Worm (Caenorhabditis elegans): Measurements from ENCODE around the gene W02B12.11.

The W02B12.11 gene

DNA sequence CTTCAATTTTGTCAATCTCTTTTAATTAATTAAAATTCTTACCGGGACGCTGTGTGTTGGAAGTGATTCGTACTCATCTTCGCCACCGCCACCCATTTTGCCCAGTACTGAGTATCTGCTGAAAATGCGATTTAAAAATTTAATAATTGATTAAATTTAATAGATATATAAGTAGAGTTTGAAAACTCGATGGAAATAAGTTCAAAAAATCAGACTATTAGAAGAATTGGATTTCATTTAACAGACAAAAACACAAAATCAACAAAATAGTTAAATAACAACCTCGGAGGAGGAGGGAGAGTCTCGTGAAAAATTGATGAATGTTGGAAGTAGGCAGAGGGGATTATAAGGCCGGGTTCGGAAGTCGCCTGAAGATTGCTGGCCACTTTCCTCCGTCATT, 1.7 kb upstream of the W02B12.11 start, which contains the start of gene mfn-1:
mfn-1 (minus strand) TSS at position 101 of the 400 bp plus-strand sequence.
- TF ChIP-seq sma-3 (GFP tag; optimal IDR thresholded peaks at IDR 0.05) (no peak), crh-2 (tag; optimal IDR thresholded peaks at IDR 0.05) (no peak), nhr-23 (tag; optimal IDR thresholded peaks at IDR 0.05) (no peak), nhr-237 (tag; optimal IDR thresholded peaks at IDR 0.05) (no peak), ama-1 (optimal IDR thresholded peaks at IDR 0.05) (no peak), ZK546.5 (tag; optimal IDR thresholded peaks at IDR 0.05) (no peak), elt-1 (tag; optimal IDR thresholded peaks at IDR 0.05) (no peak), dmd-4 (tag; optimal IDR thresholded peaks at IDR 0.05) (no peak), ztf-4 (tag; optimal IDR thresholded peaks at IDR 0.05) (no peak), ztf-1 (GFP tag; conservative IDR thresholded peaks at IDR 0.05) (no peak), elt-3 (tag; optimal IDR thresholded peaks at IDR 0.05) (no peak), sma-9 (GFP tag; optimal IDR thresholded peaks at IDR 0.05) (no peak), sma-9 (tag; optimal IDR thresholded peaks at IDR 0.05) (no peak), peb-1 (tag; optimal IDR thresholded peaks at IDR 0.05) (no peak), gmeb-1 (tag; optimal IDR thresholded peaks at IDR 0.05) (no peak), C34F6.9 (tag; optimal IDR thresholded peaks at IDR 0.05) (no peak), blmp-1 (tag; optimal IDR thresholded peaks at IDR 0.05; ENCODE audit: insufficient read depth) (no peak), Y55F3AM.14 (GFP tag; optimal IDR thresholded peaks at IDR 0.05) (no peak), ceh-82 (tag; optimal IDR thresholded peaks at IDR 0.05) (no peak), mdl-1 (tag; optimal IDR thresholded peaks at IDR 0.05) (no peak), unc-62 (GFP tag; optimal IDR thresholded peaks at IDR 0.05) (no peak)

DNA sequence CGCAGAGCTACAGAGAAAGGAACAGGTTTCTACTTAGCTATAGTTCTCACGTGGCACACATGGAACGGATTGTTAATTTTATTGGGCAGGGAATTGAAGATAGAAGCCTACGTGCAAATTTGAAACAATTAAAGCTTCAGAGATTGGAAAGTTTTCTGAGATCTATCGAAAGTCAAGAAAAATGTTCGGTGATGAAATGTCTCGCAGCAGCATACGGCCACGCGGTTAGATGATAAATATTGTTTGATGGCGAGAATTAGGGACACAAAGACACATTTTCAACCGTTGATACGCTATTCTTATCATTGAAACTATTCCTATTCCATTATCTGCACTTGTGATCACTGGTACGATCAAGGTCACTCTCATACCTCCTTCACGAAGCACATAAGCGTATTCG, 1.1 kb upstream of the W02B12.11 start:
- TF ChIP-seq lsy-2 (tag; optimal IDR thresholded peaks at IDR 0.05) (peak in 1 of 2 experiments; percentile 23), blmp-1 (tag; optimal IDR thresholded peaks at IDR 0.05; ENCODE audit: insufficient read depth) (peak; percentile 95), crh-2 (tag; optimal IDR thresholded peaks at IDR 0.05) (peak; percentile 42), nhr-21 (tag; optimal IDR thresholded peaks at IDR 0.05) (peak; percentile 79), sma-3 (GFP tag; optimal IDR thresholded peaks at IDR 0.05) (peak; percentile 53), aly-2 (tag; optimal IDR thresholded peaks at IDR 0.05) (no peak), mdl-1 (tag; optimal IDR thresholded peaks at IDR 0.05) (peak in 1 of 2 experiments; percentile 55), sem-4 (tag; optimal IDR thresholded peaks at IDR 0.05) (peak; percentile 21), fos-1 (tag; optimal IDR thresholded peaks at IDR 0.05) (peak; percentile 81), C34F6.9 (tag; optimal IDR thresholded peaks at IDR 0.05) (peak; percentile 21), gmeb-1 (tag; optimal IDR thresholded peaks at IDR 0.05) (peak; percentile 25), nhr-10 (tag; optimal IDR thresholded peaks at IDR 0.05) (no peak), nhr-11 (tag; optimal IDR thresholded peaks at IDR 0.05) (no peak), sma-9 (GFP tag; optimal IDR thresholded peaks at IDR 0.05) (peak; percentile 80), sma-9 (tag; optimal IDR thresholded peaks at IDR 0.05) (no peak), nhr-129 (tag; optimal IDR thresholded peaks at IDR 0.05) (peak; percentile 36), unc-55 (GFP tag; optimal IDR thresholded peaks at IDR 0.05) (no peak), nhr-25 (tag; optimal IDR thresholded peaks at IDR 0.05) (peak; percentile 62), unc-62 (GFP tag; optimal IDR thresholded peaks at IDR 0.05) (no peak)

DNA sequence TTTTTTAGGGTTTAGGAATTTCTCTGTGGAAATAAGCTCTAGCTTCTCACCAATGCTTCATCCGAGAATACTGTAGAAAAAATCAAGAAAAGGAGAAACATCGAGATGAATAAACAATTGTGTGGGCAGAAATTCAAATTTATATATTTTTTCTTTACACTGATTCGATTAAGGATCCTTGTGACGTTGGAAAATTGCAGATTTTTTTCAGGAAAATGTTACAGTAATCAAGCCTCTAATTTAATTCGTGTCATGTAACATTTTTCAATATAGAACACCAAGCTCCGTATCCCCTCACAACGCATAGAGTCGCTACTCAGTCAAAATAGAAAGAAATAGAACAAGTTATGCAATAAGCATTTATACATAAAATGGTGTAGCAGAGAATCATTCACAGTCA, 2.7 kb downstream of the W02B12.11 start, which contains the start of gene W02B12.16:
W02B12.16 (minus strand) TSS at position 101 of the 400 bp plus-strand sequence.
- TF ChIP-seq nhr-10 (tag; optimal IDR thresholded peaks at IDR 0.05) (no peak), sem-4 (tag; optimal IDR thresholded peaks at IDR 0.05) (no peak), elt-3 (tag; optimal IDR thresholded peaks at IDR 0.05) (no peak), unc-62 (GFP tag; optimal IDR thresholded peaks at IDR 0.05) (no peak), fos-1 (tag; optimal IDR thresholded peaks at IDR 0.05) (no peak), nhr-237 (tag; optimal IDR thresholded peaks at IDR 0.05) (no peak), ztf-11 (tag; optimal IDR thresholded peaks at IDR 0.05) (no peak), mdl-1 (tag; optimal IDR thresholded peaks at IDR 0.05) (no peak), unc-55 (GFP tag; optimal IDR thresholded peaks at IDR 0.05) (no peak), lsy-2 (tag; optimal IDR thresholded peaks at IDR 0.05) (no peak), nhr-11 (tag; optimal IDR thresholded peaks at IDR 0.05) (no peak), alr-1 (tag; optimal IDR thresholded peaks at IDR 0.05) (no peak), ama-1 (optimal IDR thresholded peaks at IDR 0.05) (no peak), lin-11 (tag; optimal IDR thresholded peaks at IDR 0.05) (no peak), dmd-4 (tag; optimal IDR thresholded peaks at IDR 0.05) (no peak), egl-27 (tag; optimal IDR thresholded peaks at IDR 0.05) (no peak), unc-39 (tag; optimal IDR thresholded peaks at IDR 0.05) (no peak), aly-2 (tag; optimal IDR thresholded peaks at IDR 0.05) (no peak), sma-9 (GFP tag; optimal IDR thresholded peaks at IDR 0.05) (no peak), sma-9 (tag; optimal IDR thresholded peaks at IDR 0.05) (no peak), R02D3.7 (tag; optimal IDR thresholded peaks at IDR 0.05) (no peak)

Measured in whole organism, L2 larva.